Fruit fly (Drosophila melanogaster) whole organism, adult: ENCODE data around the gene CG42673.

Experiments
- CG11617 ChIP-seq: fragments of 200-800 bp; sonication (Bioruptor generic); optimal IDR thresholded peaks from 2 replicates; lab custom pipeline; 2017; ENCODE audit warnings: mild to moderate bottlenecking, missing biosample characterization, missing genetic modification reagents, missing genetic modification characterization
- CG12768 ChIP-seq: fragments of 200-800 bp; sonication (Bioruptor generic); optimal IDR thresholded peaks from 2 replicates; lab custom pipeline; 2017; ENCODE audit warnings: missing biosample characterization, missing genetic modification characterization, mild to moderate bottlenecking, moderate library complexity, missing genetic modification reagents
- CG14711 ChIP-seq: fragments of 200-800 bp; sonication (Bioruptor generic); optimal IDR thresholded peaks from 2 replicates; lab custom pipeline; 2018; ENCODE audit warnings: missing biosample characterization, mild to moderate bottlenecking, missing genetic modification characterization, moderate library complexity
- CG1620 ChIP-seq: fragments of 200-800 bp; sonication (Bioruptor generic); optimal IDR thresholded peaks from 2 replicates; lab custom pipeline; 2016; ENCODE audit warnings: missing biosample characterization, missing genetic modification characterization
- CG33017 ChIP-seq: fragments of 200-800 bp; sonication (Bioruptor generic); optimal IDR thresholded peaks from 2 replicates; lab custom pipeline; 2018; ENCODE audit warnings: missing biosample characterization, mild to moderate bottlenecking, missing genetic modification characterization, moderate library complexity
- CG5204 ChIP-seq: fragments of 200-800 bp; sonication (Bioruptor generic); optimal IDR thresholded peaks from 2 replicates; lab custom pipeline; 2016; ENCODE audit warnings: missing biosample characterization, missing genetic modification characterization
- CG7045 ChIP-seq: fragments of 200-800 bp; sonication (Bioruptor generic); optimal IDR thresholded peaks from 2 replicates; lab custom pipeline; 2017; ENCODE audit warnings: missing biosample characterization, mild to moderate bottlenecking, missing genetic modification characterization
- CG7101 ChIP-seq: fragments of 200-800 bp; sonication (Bioruptor generic); optimal IDR thresholded peaks from 2 replicates; lab custom pipeline; 2018; ENCODE audit warnings: missing biosample characterization, mild to moderate bottlenecking, missing genetic modification characterization, moderate library complexity
- Clk ChIP-seq: fragments of 200-800 bp; sonication (Bioruptor generic); optimal IDR thresholded peaks from 2 replicates; lab custom pipeline; 2017; ENCODE audit warnings: missing biosample characterization, missing genetic modification characterization
- Crg-1 ChIP-seq: fragments of 200-800 bp; sonication (Bioruptor generic); optimal IDR thresholded peaks from 2 replicates; lab custom pipeline; 2016; ENCODE audit warnings: missing biosample characterization, missing genetic modification characterization
- Hr96 ChIP-seq: fragments of 200-800 bp; sonication (Bioruptor generic); optimal IDR thresholded peaks from 2 replicates; lab custom pipeline; 2016; ENCODE audit warnings: missing biosample characterization, missing genetic modification characterization
- Mnt ChIP-seq: fragments of 200-800 bp; sonication (Bioruptor generic); optimal IDR thresholded peaks from 2 replicates; lab custom pipeline; 2016; ENCODE audit warnings: missing biosample characterization, mild to moderate bottlenecking, missing genetic modification characterization
- bab1 ChIP-seq: fragments of 200-800 bp; sonication (Bioruptor generic); optimal IDR thresholded peaks from 3 replicates; lab custom pipeline; 2019; ENCODE audit warnings: missing biosample characterization, mild to moderate bottlenecking, missing genetic modification characterization, moderate library complexity
- cic ChIP-seq: fragments of 200-800 bp; sonication (Bioruptor generic); optimal IDR thresholded peaks from 2 replicates; lab custom pipeline; 2017; ENCODE audit warnings: missing biosample characterization, mild to moderate bottlenecking, missing genetic modification characterization, moderate library complexity
- cnc ChIP-seq, 2 experiments: fragments of >200 bp; optimal IDR thresholded peaks; 2 replicates each; lab custom pipeline; 2017
- kay ChIP-seq: fragments of 200-800 bp; sonication (Bioruptor generic); peaks from one replicate; lab custom pipeline; 2016; ENCODE audit warnings: missing biosample characterization, missing genetic modification characterization, borderline replicate concordance
- ovo ChIP-seq: fragments of 200-800 bp; sonication (Bioruptor generic); optimal IDR thresholded peaks from 2 replicates; lab custom pipeline; 2016; ENCODE audit warnings: missing biosample characterization, missing genetic modification characterization
- pad ChIP-seq: fragments of 200-800 bp; sonication (Bioruptor generic); optimal IDR thresholded peaks from 3 replicates; lab custom pipeline; 2017; ENCODE audit warnings: missing biosample characterization, missing genetic modification characterization, mild to moderate bottlenecking, moderate library complexity, missing genetic modification reagents
- tj ChIP-seq: fragments of 200-800 bp; sonication (Bioruptor generic); optimal IDR thresholded peaks from 3 replicates; lab custom pipeline; 2017; ENCODE audit warnings: missing biosample characterization, mild to moderate bottlenecking, missing genetic modification characterization, moderate library complexity
- toe ChIP-seq: fragments of 200-800 bp; sonication (Bioruptor generic); optimal IDR thresholded peaks from 2 replicates; lab custom pipeline; 2016; ENCODE audit warnings: missing biosample characterization, missing genetic modification characterization

CG42673 gene

DNA sequence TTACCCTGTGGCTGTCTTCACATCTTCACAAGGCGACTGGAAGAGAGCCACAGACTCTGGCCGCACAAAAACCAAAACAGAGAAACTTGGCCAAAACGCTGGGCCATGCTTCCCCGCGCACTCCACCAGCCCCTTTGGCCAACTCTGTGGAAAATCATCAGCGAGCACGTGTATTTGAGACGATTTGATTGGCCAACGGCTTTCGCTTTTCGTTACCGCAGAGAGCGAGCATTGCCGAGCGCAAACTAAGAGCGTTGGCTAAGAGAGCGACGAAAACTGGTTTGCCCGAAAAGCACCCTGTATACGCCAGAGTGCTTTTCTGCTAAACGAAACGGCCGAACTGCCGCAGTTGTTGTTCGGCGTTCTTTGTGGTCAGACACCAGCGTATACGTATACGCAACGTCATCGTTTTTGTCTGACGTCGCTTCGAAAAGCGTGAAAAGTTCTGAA, at the start of gene CG42673:
CG42673 (plus strand) TSS at position 346 of the 450 bp plus-strand sequence.
- TF ChIP-seq CG7101 (tag; lab: Kevin White, UChicago) (no peak), Clk (peak; percentile 10), tj (GFP tag; lab: Kevin White, UChicago) (peak; percentile 63), Mnt (GFP tag; lab: Kevin White, UChicago) (peak; percentile 93), bab1 (GFP tag; lab: Kevin White, UChicago) (no peak)

- TF ChIP-seq Hr96 (GFP tag; lab: Kevin White, UChicago): no peak
- TF ChIP-seq tj (GFP tag; lab: Kevin White, UChicago): peak; percentile 100
- TF ChIP-seq bab1 (GFP tag; lab: Kevin White, UChicago): peak; percentile 7
- TF ChIP-seq Mnt (GFP tag; lab: Kevin White, UChicago): no peak
- TF ChIP-seq CG12768 (GFP tag; lab: Kevin White, UChicago): no peak
- no peak for TF ChIP-seq Clk
- no peak for TF ChIP-seq CG7045 (GFP tag; lab: Kevin White, UChicago)
- no peak for TF ChIP-seq cnc (optimal IDR thresholded peaks at IDR 0.05; lab: Kevin White, UChicago)
These were observed 49.8 kb upstream of the CG42673 start for dm6 chr3L:9497249-9497648.

DNA sequence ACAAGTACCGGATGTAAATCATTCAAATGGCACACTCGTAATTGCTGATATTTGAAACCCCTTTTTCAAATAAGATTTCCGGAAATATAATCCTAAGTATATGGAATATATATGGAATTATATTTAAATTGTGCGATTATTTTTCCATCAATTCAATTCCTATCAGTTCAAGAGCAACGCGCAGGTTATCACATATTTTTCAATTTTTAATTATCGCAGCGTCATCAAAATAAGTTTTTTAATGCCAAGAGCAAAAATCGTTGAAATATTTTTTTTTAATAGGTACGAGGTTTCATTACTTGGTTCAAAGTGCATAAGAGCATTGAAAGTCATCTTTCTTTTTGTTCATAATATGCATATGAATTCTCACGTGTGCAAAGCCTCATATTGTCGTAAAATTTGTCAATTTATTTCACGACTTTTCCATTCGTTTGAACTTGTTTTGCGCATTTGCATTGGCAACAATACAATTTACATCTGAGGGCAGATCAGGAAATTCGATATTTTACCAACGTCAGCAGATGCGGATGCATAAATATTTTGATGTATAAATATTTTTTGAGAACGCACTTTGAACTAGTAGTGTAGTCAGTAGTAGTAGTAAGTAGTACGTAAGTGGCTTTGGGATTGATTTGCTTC, 48.9 kb upstream of the CG42673 start:
- TF ChIP-seq toe (GFP tag; lab: Kevin White, UChicago) (no peak), CG1620 (GFP tag; lab: Kevin White, UChicago) (no peak), CG14711 (tag; lab: Kevin White, UChicago) (no peak), Hr96 (GFP tag; lab: Kevin White, UChicago) (no peak), CG5204 (GFP tag; lab: Kevin White, UChicago) (no peak), cic (GFP tag; lab: Kevin White, UChicago) (peak; percentile 51), kay (GFP tag; lab: Kevin White, UChicago) (peak; percentile 60), Clk (no peak), CG7101 (tag; lab: Kevin White, UChicago) (no peak), ovo (no peak), bab1 (GFP tag; lab: Kevin White, UChicago) (no peak), CG11617 (GFP tag; lab: Kevin White, UChicago) (no peak), cnc (optimal IDR thresholded peaks at IDR 0.05; lab: Kevin White, UChicago) (no peak), Crg-1 (GFP tag; lab: Kevin White, UChicago) (no peak), CG7045 (GFP tag; lab: Kevin White, UChicago) (no peak), pad (GFP tag; lab: Kevin White, UChicago) (no peak), CG12768 (GFP tag; lab: Kevin White, UChicago) (peak; percentile 21), Mnt (GFP tag; lab: Kevin White, UChicago) (no peak), tj (GFP tag; lab: Kevin White, UChicago) (peak; percentile 23), CG33017 (tag; lab: Kevin White, UChicago) (no peak)

- no peak for TF ChIP-seq CG33017 (tag; lab: Kevin White, UChicago)
- TF ChIP-seq Crg-1 (GFP tag; lab: Kevin White, UChicago): no peak
- TF ChIP-seq tj (GFP tag; lab: Kevin White, UChicago): peak; percentile 83
- TF ChIP-seq cnc (optimal IDR thresholded peaks at IDR 0.05; lab: Kevin White, UChicago): peak in 1 of 2 experiments; percentile 29
- TF ChIP-seq kay (GFP tag; lab: Kevin White, UChicago): peak; percentile 60
- TF ChIP-seq CG11617 (GFP tag; lab: Kevin White, UChicago): no peak
- peak; percentile 28 for TF ChIP-seq cic (GFP tag; lab: Kevin White, UChicago)
- no peak for TF ChIP-seq toe (GFP tag; lab: Kevin White, UChicago)
These were observed 46.9 kb upstream of the CG42673 start for dm6 chr3L:9499919-9500807.

DNA sequence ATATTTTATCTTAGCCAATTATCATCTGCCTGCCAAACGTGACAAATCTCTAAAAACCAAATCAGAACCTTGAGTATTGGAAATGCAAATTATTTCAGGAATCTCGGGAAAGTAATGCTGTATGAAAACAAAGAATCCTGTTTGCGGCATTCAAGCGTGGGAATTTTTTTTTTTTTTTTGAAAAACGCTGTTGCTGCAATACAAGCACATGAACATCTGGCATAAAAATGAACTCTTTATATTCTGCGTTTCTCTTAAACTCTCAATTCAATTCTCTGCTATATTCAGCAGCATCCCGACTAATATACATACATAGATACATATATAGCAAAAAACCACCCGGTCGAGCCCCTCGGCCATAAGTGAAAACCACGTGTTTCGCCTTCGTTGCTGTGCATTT, 45.7 kb upstream of the CG42673 start:
- TF ChIP-seq Mnt (GFP tag; lab: Kevin White, UChicago) (no peak), toe (GFP tag; lab: Kevin White, UChicago) (no peak), CG7045 (GFP tag; lab: Kevin White, UChicago) (no peak), kay (GFP tag; lab: Kevin White, UChicago) (peak; percentile 67)

DNA sequence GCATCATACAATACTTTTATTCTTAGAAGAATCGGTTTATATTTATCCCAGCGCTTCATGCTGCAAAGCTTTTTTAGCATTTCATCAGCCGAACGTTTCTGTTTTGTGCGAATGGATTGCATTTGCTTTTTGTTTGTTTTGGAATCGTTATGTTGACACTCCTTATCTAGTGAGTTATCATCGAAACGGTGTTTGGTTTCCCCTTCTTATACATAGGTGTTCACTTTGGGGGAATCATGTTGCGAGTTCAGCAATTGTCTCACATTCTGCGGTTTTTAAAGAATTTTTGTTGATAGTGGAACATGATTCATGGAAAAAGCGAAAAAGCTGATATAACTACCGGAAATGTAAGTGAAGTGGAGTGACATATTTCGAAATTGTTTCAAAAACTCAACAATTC, 44.7 kb upstream of the CG42673 start:
- TF ChIP-seq CG7045 (GFP tag; lab: Kevin White, UChicago) (no peak), Clk (no peak), toe (GFP tag; lab: Kevin White, UChicago) (no peak), CG1620 (GFP tag; lab: Kevin White, UChicago) (no peak), tj (GFP tag; lab: Kevin White, UChicago) (peak; percentile 71), pad (GFP tag; lab: Kevin White, UChicago) (no peak), kay (GFP tag; lab: Kevin White, UChicago) (no peak), cic (GFP tag; lab: Kevin White, UChicago) (no peak)
